Fruit fly (Drosophila melanogaster) whole organism, embryonic: ENCODE results near the gene CG14280.

ENCODE experiments used
- CG12236 ChIP-seq: fragments of 200-800 bp; sonication (Bioruptor generic); optimal IDR thresholded peaks from 2 replicates; lab custom pipeline; 2016; ENCODE audit warnings: missing biosample characterization, missing genetic modification characterization
- CG12942 ChIP-seq: fragments of 200-800 bp; sonication (Bioruptor generic); optimal IDR thresholded peaks from 3 replicates; lab custom pipeline; 2016; ENCODE audit warnings: missing biosample characterization, missing genetic modification characterization
- CG13424 ChIP-seq: fragments of 200-800 bp; sonication (Bioruptor generic); optimal IDR thresholded peaks from 2 replicates; lab custom pipeline; 2019; ENCODE audit warnings: missing biosample characterization, mild to moderate bottlenecking, missing genetic modification characterization, moderate library complexity
- CG14710 ChIP-seq: fragments of 200-800 bp; sonication (Bioruptor generic); optimal IDR thresholded peaks from 3 replicates; lab custom pipeline; 2019; ENCODE audit warnings: missing biosample characterization, mild to moderate bottlenecking, missing genetic modification characterization, moderate library complexity
- CG15269 ChIP-seq: fragments of 200-800 bp; sonication (Bioruptor generic); optimal IDR thresholded peaks from 2 replicates; lab custom pipeline; 2018; ENCODE audit warnings: missing biosample characterization, mild to moderate bottlenecking, missing genetic modification characterization, moderate library complexity
- CG1603 ChIP-seq: fragments of 200-800 bp; sonication (Bioruptor generic); optimal IDR thresholded peaks from 2 replicates; lab custom pipeline; 2019; ENCODE audit warnings: missing biosample characterization, mild to moderate bottlenecking, missing genetic modification characterization, moderate library complexity
- CG17328 ChIP-seq: fragments of 200-800 bp; sonication (Bioruptor generic); IDR thresholded peaks from 2 replicates; pipeline ENCODE4 v1.3.6; 2022; ENCODE audit warnings: missing biosample characterization, missing genetic modification characterization
- CG17361 ChIP-seq: fragments of 200-800 bp; sonication (Bioruptor generic); IDR thresholded peaks from 3 replicates; pipeline ENCODE4 v1.3.6; 2022; ENCODE audit warnings: missing biosample characterization, missing genetic modification characterization
- CG18262 ChIP-seq: fragments of 200-800 bp; optimal IDR thresholded peaks from 3 replicates; lab custom pipeline; 2019; ENCODE audit warnings: missing biosample characterization, mild to moderate bottlenecking, missing genetic modification characterization, moderate library complexity
- CG18476 ChIP-seq: fragments of 200-800 bp; sonication (Bioruptor generic); optimal IDR thresholded peaks from 2 replicates; lab custom pipeline; 2016; ENCODE audit warnings: missing biosample characterization, mild to moderate bottlenecking, missing genetic modification characterization
- CG33557 ChIP-seq: fragments of 200-800 bp; sonication (Bioruptor generic); optimal IDR thresholded peaks from 2 replicates; lab custom pipeline; 2019; ENCODE audit warnings: missing biosample characterization, mild to moderate bottlenecking, missing genetic modification characterization, moderate library complexity
- CG3995 ChIP-seq: fragments of 200-800 bp; sonication (Bioruptor generic); optimal IDR thresholded peaks from 3 replicates; lab custom pipeline; 2016; ENCODE audit warnings: missing biosample characterization, missing genetic modification characterization
- CG4328 ChIP-seq: fragments of 200-800 bp; sonication (Bioruptor generic); optimal IDR thresholded peaks from 3 replicates; lab custom pipeline; 2017; ENCODE audit warnings: missing biosample characterization, missing genetic modification reagents, missing genetic modification characterization
- CG43689 ChIP-seq: fragments of 200-800 bp; sonication (Bioruptor generic); IDR thresholded peaks from 2 replicates; pipeline ENCODE4 v1.3.6; 2022; ENCODE audit warnings: missing biosample characterization, missing genetic modification characterization
- CG4617 ChIP-seq: fragments of 200-800 bp; sonication (Bioruptor generic); optimal IDR thresholded peaks from 3 replicates; lab custom pipeline; 2016; ENCODE audit warnings: missing biosample characterization, missing genetic modification characterization, borderline replicate concordance
- CG4707 ChIP-seq: fragments of 200-800 bp; sonication (Bioruptor generic); optimal IDR thresholded peaks from 2 replicates; lab custom pipeline; 2018; ENCODE audit warnings: missing biosample characterization, mild to moderate bottlenecking, missing genetic modification characterization, moderate library complexity
- CG7271 ChIP-seq: fragments of 200-800 bp; sonication (Bioruptor generic); optimal IDR thresholded peaks from 2 replicates; lab custom pipeline; 2018; ENCODE audit warnings: missing biosample characterization, mild to moderate bottlenecking, missing genetic modification characterization, moderate library complexity
- CG8089 ChIP-seq: fragments of 200-800 bp; sonication (Bioruptor generic); optimal IDR thresholded peaks from 3 replicates; lab custom pipeline; 2016; ENCODE audit warnings: missing biosample characterization, missing genetic modification characterization
- D ChIP-seq, 2 experiments: fragments of 200-800 bp in 1 of 2; fragments of >200 bp in 1 of 2; sonication (Bioruptor generic) in 1 of 2; optimal IDR thresholded peaks; 2 replicates in 1 of 2; 3 replicates in 1 of 2; lab custom pipeline; 2017; ENCODE audit warnings: mild to moderate bottlenecking in 1 of 2, missing biosample characterization in 1 of 2, missing genetic modification characterization in 1 of 2, missing genetic modification reagents in 1 of 2
- Dll ChIP-seq: fragments of 200-800 bp; sonication (Bioruptor generic); IDR thresholded peaks from 4 replicates; pipeline ENCODE4 v1.3.6; 2022; ENCODE audit warnings: missing biosample characterization, missing genetic modification characterization; ENCODE audit not compliant: partially characterized antibody
- Ets65A ChIP-seq: fragments of 200-800 bp; sonication (Bioruptor generic); peaks from one replicate; lab custom pipeline; 2016; ENCODE audit warnings: missing biosample characterization, missing genetic modification characterization
- HLHmδ ChIP-seq: fragments of 200-800 bp; sonication (Bioruptor generic); optimal IDR thresholded peaks from 2 replicates; lab custom pipeline; 2018; ENCODE audit warnings: missing biosample characterization, mild to moderate bottlenecking, missing genetic modification characterization, moderate library complexity
- HmgZ ChIP-seq: fragments of 200-800 bp; sonication (Bioruptor generic); optimal IDR thresholded peaks from 2 replicates; lab custom pipeline; 2018; ENCODE audit warnings: missing biosample characterization, mild to moderate bottlenecking, missing genetic modification characterization
- Hr3 ChIP-seq: fragments of 200-800 bp; sonication (Bioruptor generic); optimal IDR thresholded peaks from 3 replicates; lab custom pipeline; 2016; ENCODE audit warnings: missing biosample characterization, missing genetic modification characterization
- MBD-R2 ChIP-seq: fragments of 200-800 bp; sonication (Bioruptor generic); IDR thresholded peaks from 2 replicates; pipeline ENCODE4 v1.3.6; 2022; ENCODE audit warnings: missing biosample characterization, missing genetic modification characterization
- Scr ChIP-seq: fragments of 200-800 bp; sonication (Bioruptor generic); IDR thresholded peaks from 2 replicates; pipeline ENCODE4 v1.3.6; 2022; ENCODE audit warnings: missing biosample characterization, missing genetic modification characterization; ENCODE audit not compliant: partially characterized antibody
- Sry-β ChIP-seq: fragments of 200-800 bp; sonication (Bioruptor generic); optimal IDR thresholded peaks from 2 replicates; lab custom pipeline; 2018; ENCODE audit warnings: missing biosample characterization, mild to moderate bottlenecking, missing genetic modification characterization, moderate library complexity
- Stat92E ChIP-seq, 3 experiments: fragments of >200 bp in 2 of 3; fragments of 200-800 bp in 1 of 3; sonication (Bioruptor generic) in 1 of 3; optimal IDR thresholded peaks; 2 replicates each; lab custom pipeline; 2017 to 2019; ENCODE audit warnings: missing biosample characterization in 3 of 3, missing genetic modification characterization in 3 of 3, mild to moderate bottlenecking in 1 of 3, moderate library complexity in 1 of 3
- Taf1 ChIP-seq: fragments of 200-800 bp; sonication (Bioruptor generic); IDR thresholded peaks from 2 replicates; pipeline ENCODE4 v1.3.6; 2022; ENCODE audit warnings: missing biosample characterization, missing genetic modification characterization
- Tbp ChIP-seq: fragments of >200 bp; optimal IDR thresholded peaks from 2 replicates; lab custom pipeline; 2018; ENCODE audit warnings: missing biosample characterization, missing genetic modification characterization
- ab ChIP-seq: fragments of 200-800 bp; sonication (Bioruptor generic); optimal IDR thresholded peaks from 2 replicates; lab custom pipeline; 2016; ENCODE audit warnings: missing biosample characterization, missing genetic modification characterization
- bowl ChIP-seq: fragments of 200-800 bp; sonication (Bioruptor generic); IDR thresholded peaks from 2 replicates; pipeline ENCODE4 v1.3.6; 2022; ENCODE audit warnings: missing biosample characterization, missing genetic modification characterization
- chif ChIP-seq, 2 experiments: fragments of 200-800 bp; sonication (Bioruptor generic); optimal IDR thresholded peaks; 3 replicates each; lab custom pipeline; 2016; ENCODE audit warnings: missing biosample characterization in 2 of 2, missing genetic modification characterization in 2 of 2
- chm ChIP-seq: fragments of 200-800 bp; sonication (Bioruptor generic); IDR thresholded peaks from 2 replicates; pipeline ENCODE4 v1.3.6; 2022; ENCODE audit warnings: missing biosample characterization, missing genetic modification characterization
- gem ChIP-seq: fragments of 200-800 bp; sonication (Bioruptor generic); optimal IDR thresholded peaks from 2 replicates; lab custom pipeline; 2019; ENCODE audit warnings: missing biosample characterization, mild to moderate bottlenecking, missing genetic modification characterization, moderate library complexity
- gt ChIP-seq: fragments of 200-800 bp; sonication (Bioruptor generic); IDR thresholded peaks from 2 replicates; pipeline ENCODE4 v1.3.6; 2022; ENCODE audit warnings: missing biosample characterization, missing genetic modification characterization
- hbn ChIP-seq: fragments of 200-800 bp; sonication (Bioruptor generic); IDR thresholded peaks from 2 replicates; pipeline ENCODE4 v1.3.6; 2022; ENCODE audit warnings: missing biosample characterization, missing genetic modification characterization; ENCODE audit not compliant: partially characterized antibody
- inv ChIP-seq: fragments of 200-800 bp; sonication (Bioruptor generic); IDR thresholded peaks from 2 replicates; pipeline ENCODE4 v1.3.6; 2022; ENCODE audit warnings: missing biosample characterization, missing genetic modification characterization; ENCODE audit not compliant: partially characterized antibody
- kah ChIP-seq: fragments of 200-800 bp; sonication (Bioruptor generic); optimal IDR thresholded peaks from 2 replicates; lab custom pipeline; 2018; ENCODE audit warnings: missing biosample characterization, mild to moderate bottlenecking, missing genetic modification characterization
- mirr ChIP-seq: fragments of 200-800 bp; sonication (Bioruptor generic); optimal IDR thresholded peaks from 3 replicates; lab custom pipeline; 2018; ENCODE audit warnings: missing biosample characterization, mild to moderate bottlenecking, missing genetic modification characterization
- nau ChIP-seq: fragments of 200-800 bp; sonication (Bioruptor generic); optimal IDR thresholded peaks from 3 replicates; lab custom pipeline; 2017; ENCODE audit warnings: missing biosample characterization, mild to moderate bottlenecking, missing genetic modification characterization, missing genetic modification reagents
- nmo ChIP-seq: fragments of 200-800 bp; sonication (Bioruptor generic); optimal IDR thresholded peaks from 2 replicates; lab custom pipeline; 2018; ENCODE audit warnings: missing biosample characterization, mild to moderate bottlenecking, missing genetic modification characterization, moderate library complexity
- p53 ChIP-seq: fragments of 200-800 bp; sonication (Bioruptor generic); optimal IDR thresholded peaks from 2 replicates; lab custom pipeline; 2016; ENCODE audit warnings: missing biosample characterization, missing genetic modification characterization
- peb ChIP-seq: fragments of 200-800 bp; sonication (Bioruptor generic); IDR thresholded peaks from 2 replicates; pipeline ENCODE4 v1.3.6; 2022; ENCODE audit warnings: missing biosample characterization, missing genetic modification characterization
- phol ChIP-seq: fragments of 200-800 bp; sonication (Bioruptor generic); optimal IDR thresholded peaks from 3 replicates; lab custom pipeline; 2018; ENCODE audit warnings: missing biosample characterization, mild to moderate bottlenecking, missing genetic modification characterization, moderate library complexity
- salm ChIP-seq: fragments of 200-800 bp; sonication (Bioruptor generic); optimal IDR thresholded peaks from 2 replicates; lab custom pipeline; 2018; ENCODE audit warnings: missing biosample characterization, mild to moderate bottlenecking, missing genetic modification characterization
- tap ChIP-seq: fragments of 200-800 bp; optimal IDR thresholded peaks from 3 replicates; lab custom pipeline; 2019; ENCODE audit warnings: missing biosample characterization, mild to moderate bottlenecking, missing genetic modification characterization, moderate library complexity
- tgo ChIP-seq: fragments of 200-800 bp; sonication (Bioruptor generic); IDR thresholded peaks from 3 replicates; pipeline ENCODE4 v1.3.6; 2022; ENCODE audit warnings: missing biosample characterization, missing genetic modification characterization

Gene CG14280

dm6 chr3R:19298202-19298601, 41.6 kb downstream of the CG14280 start (continued):
- TF ChIP-seq Sry-β, result no peak
- no peak for TF ChIP-seq CG8089 (GFP tag; lab: Kevin White, UChicago)
- no peak for TF ChIP-seq Dll (GFP tag; lab: Robert Waterston, UW)
- TF ChIP-seq HLHmδ (GFP tag; lab: Kevin White, UChicago), result peak; percentile 34
- no peak for TF ChIP-seq Hr3 (GFP tag; lab: Kevin White, UChicago)
- TF ChIP-seq chm, result no peak
- TF ChIP-seq tap, result no peak
- no peak for TF ChIP-seq p53 (GFP tag; lab: Kevin White, UChicago)
- no peak for TF ChIP-seq CG18476 (GFP tag; lab: Kevin White, UChicago)
- TF ChIP-seq bowl, result no peak
- TF ChIP-seq inv (GFP tag; lab: Robert Waterston, UW), result no peak
- no peak for TF ChIP-seq CG13424 (tag; lab: Kevin White, UChicago)
- no peak for TF ChIP-seq ab (GFP tag; lab: Kevin White, UChicago)
- no peak for TF ChIP-seq tgo (GFP tag; lab: Robert Waterston, UW)
- TF ChIP-seq CG7271 (tag; lab: Kevin White, UChicago), result no peak
- TF ChIP-seq peb (GFP tag; lab: Robert Waterston, UW), result no peak
- TF ChIP-seq, all 482 proteins: peak for 8

dm6 chr3R:19299742-19300395, 43.3 kb downstream of the CG14280 start:
- TF ChIP-seq Scr (GFP tag; lab: Robert Waterston, UW), result no peak
- TF ChIP-seq salm (tag; lab: Kevin White, UChicago), result no peak
- TF ChIP-seq Ets65A (GFP tag; lab: Kevin White, UChicago), result peak; percentile 85
- TF ChIP-seq CG12236, result no peak
- no peak for TF ChIP-seq Tbp
- peak; percentile 33 for TF ChIP-seq gem (tag; lab: Kevin White, UChicago)
- no peak for TF ChIP-seq kah (GFP tag; lab: Kevin White, UChicago)
- TF ChIP-seq CG43689 (GFP tag; lab: Robert Waterston, UW), result no peak
- TF ChIP-seq CG12942 (GFP tag; lab: Kevin White, UChicago), result no peak
- TF ChIP-seq HmgZ, result no peak
- no peak for TF ChIP-seq mirr (GFP tag; lab: Kevin White, UChicago)
- no peak for TF ChIP-seq CG4617 (GFP tag; lab: Kevin White, UChicago)
- TF ChIP-seq CG3995 (GFP tag; lab: Kevin White, UChicago), result no peak
- TF ChIP-seq hbn, result no peak
- no peak for TF ChIP-seq CG4328
- TF ChIP-seq nau (GFP tag; lab: Kevin White, UChicago), result no peak
- no peak for TF ChIP-seq gt
- peak in 1 of 2 experiments; percentile 12 for TF ChIP-seq chif (GFP tag; optimal IDR thresholded peaks at IDR 0.05; lab: Kevin White, UChicago)
- TF ChIP-seq CG18262, result peak; percentile 32
- no peak for TF ChIP-seq bowl
- TF ChIP-seq Stat92E (GFP tag; optimal IDR thresholded peaks at IDR 0.05; lab: Kevin White, UChicago), result no peak
- peak; percentile 17 for TF ChIP-seq CG1603 (tag; lab: Kevin White, UChicago)
- peak; percentile 10 for TF ChIP-seq phol (tag; lab: Kevin White, UChicago)
- no peak for TF ChIP-seq MBD-R2 (GFP tag; lab: Robert Waterston, UW)
- 0 out of 3 replicates have a peak, but pooled peaks have one; percentile 24 for TF ChIP-seq CG17361
- peak; percentile 21 for TF ChIP-seq CG14710 (tag; lab: Kevin White, UChicago)
- TF ChIP-seq CG17328 (GFP tag; lab: Robert Waterston, UW), result no peak
- no peak for TF ChIP-seq D (optimal IDR thresholded peaks at IDR 0.05; lab: Kevin White, UChicago)
- peak; percentile 20 for TF ChIP-seq D (GFP tag; optimal IDR thresholded peaks at IDR 0.05; lab: Kevin White, UChicago)
- TF ChIP-seq Taf1 (GFP tag; lab: Robert Waterston, UW), result no peak
- peak; percentile 2 for TF ChIP-seq nmo (GFP tag; lab: Kevin White, UChicago)
- no peak for TF ChIP-seq CG4707
- TF ChIP-seq CG15269 (tag; lab: Kevin White, UChicago), result no peak
- TF ChIP-seq CG33557 (GFP tag; lab: Kevin White, UChicago), result no peak
